Worm (Caenorhabditis elegans): Measurements from ENCODE around the gene M04G7.2.
A peak's percentile ranks its signal among the peaks of the same experiment; 100 is the strongest.

Gene M04G7.2

ce11 chrIV:460614-461079 lies at the start of gene M04G7.2:
TSS of gene M04G7.2 (minus strand) at chrIV:461029.
- TF ChIP-seq ham-2 (GFP tag; optimal IDR thresholded peaks at IDR 0.05) (no peak), pha-4 (tag; optimal IDR thresholded peaks at IDR 0.05) (no peak), bed-3 (GFP tag; optimal IDR thresholded peaks at IDR 0.05) (no peak), blmp-1 (tag; optimal IDR thresholded peaks at IDR 0.05) (no peak), ceh-39 (tag; optimal IDR thresholded peaks at IDR 0.05) (no peak), nhr-237 (tag; optimal IDR thresholded peaks at IDR 0.05) (no peak), ceh-43 (GFP tag; optimal IDR thresholded peaks at IDR 0.05) (no peak), nhr-12 (tag; optimal IDR thresholded peaks at IDR 0.05) (no peak), M03D4.4 (tag; optimal IDR thresholded peaks at IDR 0.05) (no peak), ztf-11 (tag; optimal IDR thresholded peaks at IDR 0.05) (no peak), mab-5 (tag; optimal IDR thresholded peaks at IDR 0.05) (no peak), snpc-4 (tag; optimal IDR thresholded peaks at IDR 0.05) (no peak)

- TF ChIP-seq mab-5 (tag; optimal IDR thresholded peaks at IDR 0.05): no peak
- TF ChIP-seq ham-2 (GFP tag; optimal IDR thresholded peaks at IDR 0.05): no peak
- no peak for TF ChIP-seq flh-1 (GFP tag; optimal IDR thresholded peaks at IDR 0.05)
- no peak for TF ChIP-seq unc-39 (tag; optimal IDR thresholded peaks at IDR 0.05)
- TF ChIP-seq nhr-237 (tag; optimal IDR thresholded peaks at IDR 0.05): no peak
- no peak for TF ChIP-seq elt-3 (tag; optimal IDR thresholded peaks at IDR 0.05)
These were observed 45.6 kb upstream of the M04G7.2 start, which contains the start of gene W03G1.5 for ce11 chrIV:506384-506783. TSS of gene W03G1.5 (minus strand) at chrIV:506484.

ce11 chrIV:504495-504894 lies 43.7 kb upstream of the M04G7.2 start:
- no peak for TF ChIP-seq nhr-237 (tag; optimal IDR thresholded peaks at IDR 0.05)
- TF ChIP-seq hlh-1 (tag; optimal IDR thresholded peaks at IDR 0.05): no peak
- TF ChIP-seq lin-32 (GFP tag; optimal IDR thresholded peaks at IDR 0.05): no peak

DNA sequence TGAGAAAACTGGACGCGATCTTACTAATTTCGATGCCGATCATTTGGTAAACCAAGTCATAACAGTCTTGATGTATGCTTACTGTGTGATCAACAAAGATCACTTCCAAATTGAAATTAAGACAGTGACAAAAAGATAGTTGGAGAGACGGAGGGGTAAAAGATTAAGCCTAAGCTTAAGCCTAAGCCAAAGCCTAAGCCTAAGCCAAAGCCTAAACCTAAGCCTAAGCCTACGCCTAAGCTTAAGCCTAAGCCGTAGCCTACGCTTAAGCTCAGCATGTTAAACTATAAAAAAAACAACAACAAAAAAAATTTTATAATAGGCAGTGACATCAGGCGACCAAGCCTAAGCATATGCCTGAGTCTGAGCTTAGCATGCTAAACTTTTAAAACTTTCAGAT lies 36.3 kb upstream of the M04G7.2 start:
- no peak for TF ChIP-seq tbx-8 (GFP tag; optimal IDR thresholded peaks at IDR 0.05)
- no peak for TF ChIP-seq ceh-83 (GFP tag; optimal IDR thresholded peaks at IDR 0.05)
- no peak for TF ChIP-seq zip-8 (tag; optimal IDR thresholded peaks at IDR 0.05)
- TF ChIP-seq ham-2 (GFP tag; optimal IDR thresholded peaks at IDR 0.05): peak; percentile 70
- TF ChIP-seq nhr-28 (tag; optimal IDR thresholded peaks at IDR 0.05): no peak
- TF ChIP-seq ces-1 (GFP tag; optimal IDR thresholded peaks at IDR 0.05): no peak

ce11 chrIV:484768-485167 lies 23.9 kb upstream of the M04G7.2 start:
- TF ChIP-seq nhr-2 (tag; optimal IDR thresholded peaks at IDR 0.05): no peak
- TF ChIP-seq ham-2 (GFP tag; optimal IDR thresholded peaks at IDR 0.05): peak; percentile 22
- no peak for TF ChIP-seq nhr-28 (tag; optimal IDR thresholded peaks at IDR 0.05)

DNA sequence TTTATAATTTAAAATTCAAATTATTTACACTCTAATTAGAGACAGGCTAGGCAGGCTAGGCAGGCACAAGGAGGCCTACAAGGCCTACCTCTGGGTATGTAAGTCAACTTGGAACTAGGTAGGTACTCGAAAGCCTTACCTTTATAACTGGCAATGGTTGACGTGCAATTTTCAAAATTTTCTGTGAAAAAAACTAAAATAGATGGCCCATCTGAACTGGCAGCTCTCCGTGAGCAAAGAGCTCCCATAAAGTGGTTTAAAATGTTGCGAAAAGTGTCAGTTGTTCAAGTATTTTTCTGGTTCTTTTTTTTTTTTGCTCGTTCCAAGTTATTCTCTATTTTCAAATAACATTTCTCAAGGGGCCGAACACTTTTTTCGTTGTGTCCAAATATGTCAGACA lies 23.2 kb upstream of the M04G7.2 start:
- TF ChIP-seq M03D4.4 (tag; optimal IDR thresholded peaks at IDR 0.05): no peak
- TF ChIP-seq nhr-76 (tag; optimal IDR thresholded peaks at IDR 0.05): no peak
- TF ChIP-seq nhr-2 (tag; optimal IDR thresholded peaks at IDR 0.05): no peak
- TF ChIP-seq bed-3 (GFP tag; optimal IDR thresholded peaks at IDR 0.05): no peak

DNA sequence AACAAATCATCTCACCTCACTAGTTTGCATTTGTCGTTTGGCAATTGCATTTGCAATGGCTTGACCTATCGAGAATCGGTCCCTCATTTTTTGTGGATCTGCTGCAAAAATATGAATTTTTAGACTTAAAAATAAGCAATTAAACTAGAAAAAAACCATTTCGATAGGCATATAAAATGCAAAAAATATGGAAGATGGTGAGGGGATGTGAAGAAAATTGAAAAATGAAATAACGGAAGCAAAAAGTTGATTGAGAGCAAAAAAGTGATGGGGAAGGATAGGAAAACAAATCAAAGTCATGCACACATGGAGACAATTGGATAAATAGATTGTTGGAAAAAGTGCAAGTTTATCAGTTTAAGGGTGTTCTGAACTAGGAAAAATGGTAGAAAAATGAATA lies 20.2 kb upstream of the M04G7.2 start, which contains the start of gene npr-37:
Gene npr-37, minus strand, starts transcription at position 101 of the 400 bp plus-strand sequence.
- no peak for TF ChIP-seq lsy-2 (tag; optimal IDR thresholded peaks at IDR 0.05)
- TF ChIP-seq ham-2 (GFP tag; optimal IDR thresholded peaks at IDR 0.05): no peak
- no peak for TF ChIP-seq elt-1 (tag; optimal IDR thresholded peaks at IDR 0.05; ENCODE audit: borderline replicate concordance, insufficient read depth)
- no peak for TF ChIP-seq nhr-12 (tag; optimal IDR thresholded peaks at IDR 0.05)
- no peak for TF ChIP-seq nhr-237 (tag; optimal IDR thresholded peaks at IDR 0.05)
- no peak for TF ChIP-seq snpc-4 (tag; optimal IDR thresholded peaks at IDR 0.05)
- TF ChIP-seq sem-2 (GFP tag; optimal IDR thresholded peaks at IDR 0.05): no peak

DNA sequence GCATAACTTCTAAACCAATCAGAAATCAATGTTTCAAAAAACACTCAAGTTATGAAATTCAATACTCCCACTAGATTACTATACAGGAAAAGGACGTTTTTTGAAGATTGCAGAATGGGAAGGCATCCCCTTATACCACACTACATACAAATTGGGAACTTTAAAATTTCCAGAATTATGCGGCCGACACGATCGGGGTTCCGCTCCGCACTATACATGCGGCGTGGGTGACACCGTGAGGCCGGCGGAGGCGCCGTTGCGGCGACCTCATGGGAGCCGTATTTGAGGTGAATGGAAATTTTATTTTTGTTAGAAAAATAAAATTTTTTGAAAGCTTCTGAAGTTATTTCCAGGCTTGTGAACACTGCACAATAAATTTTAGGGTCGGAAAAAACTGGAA lies 7.5 kb upstream of the M04G7.2 start:
- TF ChIP-seq nhr-28 (tag; optimal IDR thresholded peaks at IDR 0.05) (no peak), lsy-2 (tag; optimal IDR thresholded peaks at IDR 0.05) (no peak), ceh-83 (GFP tag; optimal IDR thresholded peaks at IDR 0.05) (no peak), elt-3 (tag; optimal IDR thresholded peaks at IDR 0.05) (no peak), blmp-1 (tag; optimal IDR thresholded peaks at IDR 0.05) (no peak), nhr-76 (tag; optimal IDR thresholded peaks at IDR 0.05) (no peak), lin-32 (GFP tag; optimal IDR thresholded peaks at IDR 0.05) (no peak), mab-5 (tag; optimal IDR thresholded peaks at IDR 0.05) (no peak), bed-3 (GFP tag; optimal IDR thresholded peaks at IDR 0.05) (no peak), zip-8 (tag; optimal IDR thresholded peaks at IDR 0.05) (no peak), mep-1 (tag; optimal IDR thresholded peaks at IDR 0.05) (no peak), drap-1 (GFP tag; optimal IDR thresholded peaks at IDR 0.05) (no peak)
